Fruit fly (Drosophila melanogaster): Measurements from ENCODE around the gene Abcd3.

The Abcd3 gene

DNA sequence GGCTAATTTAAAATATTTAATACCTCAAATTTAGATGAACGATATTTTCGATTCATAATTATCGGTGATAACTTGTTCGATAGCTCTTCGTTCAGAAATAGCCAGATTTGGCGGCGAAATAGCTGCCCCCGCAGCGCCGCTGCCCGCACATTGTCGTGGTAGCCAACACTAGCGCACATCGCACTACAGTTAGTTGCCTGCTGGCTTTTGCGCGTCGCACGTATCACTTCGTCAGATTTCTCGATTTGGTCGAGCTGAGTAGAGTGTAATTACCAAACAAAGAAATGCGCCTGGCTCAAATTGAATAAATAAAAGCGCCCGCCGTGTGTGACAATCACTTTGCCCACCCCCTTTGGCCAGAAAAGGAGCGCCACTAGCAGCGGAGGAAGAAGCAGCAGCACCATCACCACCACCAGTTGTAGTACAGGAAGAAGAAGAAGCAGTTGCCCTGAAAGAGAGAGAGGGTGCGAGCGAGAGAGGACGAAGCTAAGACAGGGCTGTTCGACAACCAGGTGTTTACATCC, at the start of gene Abcd3 (continued):
- TF ChIP-seq Adf1 (GFP tag; IDR thresholded peaks at IDR 0.05) (peak; percentile 60; the same call in 1 of the 2 replicates), Nf-YA (GFP tag; IDR thresholded peaks at IDR 0.05) (no peak), gce (GFP tag; IDR thresholded peaks at IDR 0.05) (0 out of 3 replicates have a peak, but pooled peaks have one; percentile 45), CG1792 (GFP tag; optimal IDR thresholded peaks at IDR 0.05) (peak; percentile 40), Fer3 (tag; optimal IDR thresholded peaks at IDR 0.05) (no peak), yki (optimal IDR thresholded peaks at IDR 0.05) (no peak), CG13894 (tag; optimal IDR thresholded peaks at IDR 0.05) (peak; percentile 57), CG18764 (GFP tag; optimal IDR thresholded peaks at IDR 0.05) (no peak), CG15601 (tag; optimal IDR thresholded peaks at IDR 0.05) (no peak), fu2 (GFP tag; optimal IDR thresholded peaks at IDR 0.05) (no peak), H15 (GFP tag; IDR thresholded peaks at IDR 0.05) (no peak), Hmx (GFP tag; optimal IDR thresholded peaks at IDR 0.05) (no peak), Xrp1 (GFP tag; IDR thresholded peaks at IDR 0.05) (no peak), Fer2 (tag; optimal IDR thresholded peaks at IDR 0.05) (no peak), E2f2 (GFP tag; IDR thresholded peaks at IDR 0.05) (peak; percentile 67), D19A (tag; optimal IDR thresholded peaks at IDR 0.05) (peak; percentile 6), disco-r (GFP tag; optimal IDR thresholded peaks at IDR 0.05) (peak; percentile 17), CG10654 (GFP tag; optimal IDR thresholded peaks at IDR 0.05) (peak; percentile 9), al (GFP tag; IDR thresholded peaks at IDR 0.05) (no peak), CG14441 (GFP tag; IDR thresholded peaks at IDR 0.05) (no peak), CG4730 (GFP tag; IDR thresholded peaks at IDR 0.05) (no peak), CG7372 (GFP tag; IDR thresholded peaks at IDR 0.05) (no peak), CG33557 (GFP tag; optimal IDR thresholded peaks at IDR 0.05) (peak; percentile 58), Doc3 (GFP tag; IDR thresholded peaks at IDR 0.05; ENCODE audit: partially characterized antibody) (0 out of 3 replicates have a peak, but pooled peaks have one; percentile 34), nerfin-2 (GFP tag; IDR thresholded peaks at IDR 0.05; ENCODE audit: partially characterized antibody) (peak; percentile 71), dmrt11E (tag; optimal IDR thresholded peaks at IDR 0.05) (no peak), CG17912 (GFP tag; optimal IDR thresholded peaks at IDR 0.05) (peak; percentile 17), NFAT (GFP tag; IDR thresholded peaks at IDR 0.05) (no peak; the same call in 1 of the 2 replicates), CG17612 (GFP tag; IDR thresholded peaks at IDR 0.05) (no peak), CG17359 (tag; optimal IDR thresholded peaks at IDR 0.05) (peak; percentile 46), Blimp-1 (GFP tag; optimal IDR thresholded peaks at IDR 0.05) (no peak), ken (GFP tag; IDR thresholded peaks at IDR 0.05) (peak; percentile 56; the same call in 1 of the 3 replicates), nau (GFP tag; optimal IDR thresholded peaks at IDR 0.05) (peak; percentile 54), amos (GFP tag; IDR thresholded peaks at IDR 0.05; ENCODE audit: partially characterized antibody) (peak; percentile 66), CG10321 (GFP tag; IDR thresholded peaks at IDR 0.05) (no peak), gt (GFP tag; IDR thresholded peaks at IDR 0.05) (no peak), C15 (GFP tag; IDR thresholded peaks at IDR 0.05) (no peak), CG11560 (tag; IDR thresholded peaks at IDR 0.05) (no peak), tx (GFP tag; optimal IDR thresholded peaks at IDR 0.05) (no peak), CG10565 (GFP tag; optimal IDR thresholded peaks at IDR 0.05) (no peak), Hey (tag; optimal IDR thresholded peaks at IDR 0.05) (peak; percentile 26), CrebB (tag; optimal IDR thresholded peaks at IDR 0.05) (peak; percentile 53), vvl (GFP tag; IDR thresholded peaks at IDR 0.05) (peak; percentile 58; the same call in 1 of the 2 replicates), ro (GFP tag; IDR thresholded peaks at IDR 0.05) (no peak), Abd-B (GFP tag; optimal IDR thresholded peaks at IDR 0.05) (no peak), lov (optimal IDR thresholded peaks at IDR 0.05) (no peak), lov (GFP tag; IDR thresholded peaks at IDR 0.05) (no peak), salm (tag; optimal IDR thresholded peaks at IDR 0.05) (peak; percentile 11), fd102C (GFP tag; optimal IDR thresholded peaks at IDR 0.05) (no peak), tin (GFP tag; optimal IDR thresholded peaks at IDR 0.05) (no peak), CG34376 (GFP tag; optimal IDR thresholded peaks at IDR 0.05) (peak; percentile 88), CG7839 (tag; optimal IDR thresholded peaks at IDR 0.05) (peak; percentile 25)
